Worm (Caenorhabditis elegans): ENCODE measurements around the gene Y54G2A.76.

DNA sequence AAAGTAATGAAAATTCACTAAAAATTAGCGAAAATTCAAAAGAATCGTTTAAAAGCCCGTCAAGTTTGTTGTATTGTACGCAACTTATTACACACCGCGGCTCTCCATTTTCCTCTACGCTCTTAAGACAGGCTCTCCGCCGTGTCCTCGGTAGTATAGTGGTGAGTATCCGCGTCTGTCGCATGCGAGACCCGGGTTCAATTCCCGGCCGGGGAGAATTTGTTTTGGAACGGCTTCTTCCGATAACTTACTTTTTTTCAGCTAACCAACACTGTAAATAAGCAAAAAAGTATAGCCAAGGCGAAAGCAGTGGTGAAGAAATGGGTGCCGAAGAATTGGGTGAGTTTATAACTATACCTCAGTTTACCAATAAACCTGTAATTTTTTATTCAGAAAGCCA, 7.0 kb upstream of the Y54G2A.76 start:
- peak; percentile 63 for TF ChIP-seq flt-1 (GFP tag; IDR thresholded peaks at IDR 0.05)
- 0 out of 2 replicates have a peak, but pooled peaks have one; percentile 14 for TF ChIP-seq ztf-29 (GFP tag; IDR thresholded peaks at IDR 0.05)
- TF ChIP-seq klf-2 (GFP tag; conservative IDR thresholded peaks at IDR 0.05) = peak; percentile 61; the same call in 1 of the 2 replicates
- no peak for TF ChIP-seq T22C8.4 (GFP tag; IDR thresholded peaks at IDR 0.05)

Measured in whole organism, midembryonic.